Fruit fly (Drosophila melanogaster) whole organism, embryonic: ENCODE results near the gene vnd.

ENCODE experiments used
- B-H1 ChIP-seq: fragments of 200-800 bp; sonication (Bioruptor generic); IDR thresholded peaks from 3 replicates; pipeline ENCODE4 v1.3.6; 2022; ENCODE audit warnings: missing biosample characterization, missing genetic modification characterization
- CG12236 ChIP-seq: fragments of 200-800 bp; sonication (Bioruptor generic); optimal IDR thresholded peaks from 2 replicates; lab custom pipeline; 2016; ENCODE audit warnings: missing biosample characterization, missing genetic modification characterization
- CG1233 ChIP-seq: fragments of 200-800 bp; sonication (Bioruptor generic); optimal IDR thresholded peaks from 4 replicates; lab custom pipeline; 2018; ENCODE audit warnings: missing biosample characterization, mild to moderate bottlenecking, missing genetic modification characterization
- CG12744 ChIP-seq: fragments of 200-800 bp; sonication (Bioruptor generic); optimal IDR thresholded peaks from 2 replicates; lab custom pipeline; 2016; ENCODE audit warnings: missing biosample characterization, missing genetic modification characterization
- CG1647 ChIP-seq: fragments of 200-800 bp; sonication (Bioruptor generic); optimal IDR thresholded peaks from 3 replicates; lab custom pipeline; 2016; ENCODE audit warnings: missing biosample characterization, missing genetic modification characterization
- CG17385 ChIP-seq: fragments of 200-800 bp; sonication (Bioruptor generic); optimal IDR thresholded peaks from 3 replicates; lab custom pipeline; 2018; ENCODE audit warnings: missing biosample characterization, mild to moderate bottlenecking, missing genetic modification characterization
- CG17568 ChIP-seq: fragments of 200-800 bp; sonication (Bioruptor generic); optimal IDR thresholded peaks from 2 replicates; lab custom pipeline; 2018; ENCODE audit warnings: missing biosample characterization, mild to moderate bottlenecking, missing genetic modification characterization, moderate library complexity
- CG2678 ChIP-seq: fragments of 200-800 bp; sonication (Bioruptor generic); optimal IDR thresholded peaks from 3 replicates; lab custom pipeline; 2019; ENCODE audit warnings: missing biosample characterization, mild to moderate bottlenecking, missing genetic modification characterization, moderate library complexity
- CG3995 ChIP-seq: fragments of 200-800 bp; sonication (Bioruptor generic); optimal IDR thresholded peaks from 3 replicates; lab custom pipeline; 2016; ENCODE audit warnings: missing biosample characterization, missing genetic modification characterization
- CG42726 ChIP-seq: fragments of 200-800 bp; sonication (Bioruptor generic); IDR thresholded peaks from 2 replicates; pipeline ENCODE4 v1.3.6; 2022; ENCODE audit warnings: missing biosample characterization, missing genetic modification characterization; ENCODE audit not compliant: partially characterized antibody
- CG4404 ChIP-seq: fragments of 200-800 bp; sonication (Bioruptor generic); IDR thresholded peaks from 2 replicates; pipeline ENCODE4 v1.3.6; 2022; ENCODE audit warnings: missing biosample characterization, missing genetic modification characterization
- CG6654 ChIP-seq: fragments of 200-800 bp; sonication (Bioruptor generic); optimal IDR thresholded peaks from 2 replicates; lab custom pipeline; 2017; ENCODE audit warnings: missing biosample characterization, mild to moderate bottlenecking, missing genetic modification characterization
- CG6689 ChIP-seq: fragments of 200-800 bp; sonication (Bioruptor generic); IDR thresholded peaks from 2 replicates; pipeline ENCODE4 v1.3.6; 2022; ENCODE audit warnings: missing biosample characterization, missing genetic modification characterization
- CG8765 ChIP-seq: fragments of 200-800 bp; sonication (Bioruptor generic); IDR thresholded peaks from 2 replicates; pipeline ENCODE4 v1.3.6; 2022; ENCODE audit warnings: missing biosample characterization, missing genetic modification characterization
- Chrac-16 ChIP-seq: fragments of 200-800 bp; sonication (Bioruptor generic); optimal IDR thresholded peaks from 3 replicates; lab custom pipeline; 2016; ENCODE audit warnings: missing biosample characterization, missing genetic modification characterization
- CrebB ChIP-seq: fragments of 200-800 bp; sonication (Bioruptor generic); optimal IDR thresholded peaks from 3 replicates; lab custom pipeline; 2018; ENCODE audit warnings: missing biosample characterization, mild to moderate bottlenecking, missing genetic modification characterization
- Dbx ChIP-seq: fragments of 200-800 bp; sonication (Bioruptor generic); IDR thresholded peaks from 3 replicates; pipeline ENCODE4 v1.3.6; 2022; ENCODE audit warnings: missing biosample characterization, missing genetic modification characterization
- Drgx ChIP-seq: fragments of 200-800 bp; sonication (Bioruptor generic); IDR thresholded peaks from 2 replicates; pipeline ENCODE4 v1.3.6; 2022; ENCODE audit warnings: missing biosample characterization, missing genetic modification characterization
- Fer3 ChIP-seq: fragments of 200-800 bp; sonication (Bioruptor generic); optimal IDR thresholded peaks from 2 replicates; lab custom pipeline; 2018; ENCODE audit warnings: missing biosample characterization, mild to moderate bottlenecking, missing genetic modification characterization, moderate library complexity
- HLH4C ChIP-seq: fragments of 200-800 bp; sonication (Bioruptor generic); IDR thresholded peaks from 3 replicates; pipeline ENCODE4 v1.3.6; 2022; ENCODE audit warnings: missing biosample characterization, missing genetic modification characterization; ENCODE audit not compliant: partially characterized antibody
- Hr78 ChIP-seq, 2 experiments: fragments of 200-800 bp in 1 of 2; fragments of >200 bp in 1 of 2; sonication (Bioruptor generic) in 1 of 2; optimal IDR thresholded peaks; 2 replicates each; lab custom pipeline; 2017 to 2019; ENCODE audit warnings: missing biosample characterization in 2 of 2, missing genetic modification characterization in 2 of 2, mild to moderate bottlenecking in 1 of 2, moderate library complexity in 1 of 2
- Mad ChIP-seq: fragments of 200-800 bp; sonication (Bioruptor generic); optimal IDR thresholded peaks from 2 replicates; lab custom pipeline; 2016; ENCODE audit warnings: missing biosample characterization, missing genetic modification characterization
- Myb ChIP-seq: fragments of 200-800 bp; sonication (Bioruptor generic); optimal IDR thresholded peaks from 2 replicates; lab custom pipeline; 2016; ENCODE audit warnings: missing biosample characterization, missing genetic modification characterization
- NC2β ChIP-seq: fragments of 200-800 bp; sonication (Bioruptor generic); optimal IDR thresholded peaks from 2 replicates; lab custom pipeline; 2016; ENCODE audit warnings: missing biosample characterization, missing genetic modification characterization
- NFAT ChIP-seq: fragments of 200-800 bp; sonication (Bioruptor generic); IDR thresholded peaks from 2 replicates; pipeline ENCODE4 v1.3.6; 2022; ENCODE audit warnings: missing biosample characterization, missing genetic modification characterization
- Opbp ChIP-seq: fragments of 200-800 bp; sonication (Bioruptor generic); IDR thresholded peaks from 3 replicates; pipeline ENCODE4 v1.3.6; 2022; ENCODE audit warnings: missing biosample characterization, missing genetic modification characterization; ENCODE audit not compliant: partially characterized antibody
- PHDP ChIP-seq: fragments of 200-800 bp; sonication (Bioruptor generic); optimal IDR thresholded peaks from 3 replicates; lab custom pipeline; 2018; ENCODE audit warnings: missing biosample characterization, mild to moderate bottlenecking, missing genetic modification characterization, moderate library complexity
- Pdp1 ChIP-seq, 2 experiments: fragments of 200-800 bp; sonication (Bioruptor generic); optimal IDR thresholded peaks; 3 replicates each; lab custom pipeline; 2016; ENCODE audit warnings: missing biosample characterization in 2 of 2, missing genetic modification characterization in 2 of 2, mild to moderate bottlenecking in 1 of 2, moderate library complexity in 1 of 2
- Taf1 ChIP-seq: fragments of 200-800 bp; sonication (Bioruptor generic); IDR thresholded peaks from 2 replicates; pipeline ENCODE4 v1.3.6; 2022; ENCODE audit warnings: missing biosample characterization, missing genetic modification characterization
- Trl ChIP-seq, 3 experiments: fragments of >200 bp in 2 of 3; fragments of 200-800 bp in 1 of 3; sonication (Bioruptor generic) in 1 of 3; optimal IDR thresholded peaks; 2 replicates in 1 of 3; 3 replicates in 2 of 3; lab custom pipeline; 2016 to 2017; ENCODE audit warnings: missing biosample characterization in 1 of 3, missing genetic modification characterization in 1 of 3
- ato ChIP-seq: fragments of 200-800 bp; sonication (Bioruptor generic); IDR thresholded peaks from 2 replicates; pipeline ENCODE4 v1.3.6; 2022; ENCODE audit warnings: missing biosample characterization, missing genetic modification characterization; ENCODE audit not compliant: partially characterized antibody
- bigmax ChIP-seq: fragments of 200-800 bp; sonication (Bioruptor generic); optimal IDR thresholded peaks from 2 replicates; lab custom pipeline; 2018; ENCODE audit warnings: missing biosample characterization, mild to moderate bottlenecking, missing genetic modification characterization
- cad ChIP-seq: fragments of >200 bp; optimal IDR thresholded peaks from 2 replicates; lab custom pipeline; 2017; ENCODE audit warnings: missing biosample characterization, missing genetic modification characterization
- chif ChIP-seq, 2 experiments: fragments of 200-800 bp; sonication (Bioruptor generic); optimal IDR thresholded peaks; 3 replicates each; lab custom pipeline; 2016; ENCODE audit warnings: missing biosample characterization in 2 of 2, missing genetic modification characterization in 2 of 2
- crp ChIP-seq, 2 experiments: fragments of 200-800 bp; sonication (Bioruptor generic); optimal IDR thresholded peaks; 2 replicates in 1 of 2; 3 replicates in 1 of 2; lab custom pipeline; 2017; ENCODE audit warnings: missing biosample characterization in 2 of 2, missing genetic modification characterization in 2 of 2, mild to moderate bottlenecking in 1 of 2, moderate library complexity in 1 of 2
- emc ChIP-seq: fragments of 200-800 bp; sonication (Bioruptor generic); optimal IDR thresholded peaks from 2 replicates; lab custom pipeline; 2016; ENCODE audit warnings: missing biosample characterization, missing genetic modification characterization
- grn ChIP-seq: fragments of 200-800 bp; sonication (Bioruptor generic); optimal IDR thresholded peaks from 3 replicates; lab custom pipeline; 2017; ENCODE audit warnings: missing biosample characterization, missing genetic modification characterization
- ind ChIP-seq: fragments of 200-800 bp; sonication (Bioruptor generic); optimal IDR thresholded peaks from 3 replicates; lab custom pipeline; 2016; ENCODE audit warnings: missing biosample characterization, missing genetic modification characterization
- lola ChIP-seq, 3 experiments: fragments of >200 bp in 2 of 3; fragments of 200-800 bp in 1 of 3; sonication (Bioruptor generic) in 1 of 3; optimal IDR thresholded peaks; 2 replicates each; lab custom pipeline; 2017 to 2019; ENCODE audit warnings: missing biosample characterization in 3 of 3, missing genetic modification characterization in 3 of 3, mild to moderate bottlenecking in 1 of 3, moderate library complexity in 1 of 3
- nom ChIP-seq: fragments of 200-800 bp; sonication (Bioruptor generic); optimal IDR thresholded peaks from 2 replicates; lab custom pipeline; 2017; ENCODE audit warnings: missing biosample characterization, missing genetic modification characterization, mild to moderate bottlenecking, moderate library complexity, missing genetic modification reagents
- oc ChIP-seq: fragments of 200-800 bp; sonication (Bioruptor generic); optimal IDR thresholded peaks from 2 replicates; lab custom pipeline; 2018; ENCODE audit warnings: missing biosample characterization, mild to moderate bottlenecking, missing genetic modification characterization, moderate library complexity
- onecut ChIP-seq: fragments of 200-800 bp; sonication (Bioruptor generic); IDR thresholded peaks from 2 replicates; pipeline ENCODE4 v1.3.6; 2022; ENCODE audit warnings: missing biosample characterization, missing genetic modification characterization
- sd ChIP-seq: fragments of 200-800 bp; sonication (Bioruptor generic); optimal IDR thresholded peaks from 3 replicates; lab custom pipeline; 2018; ENCODE audit warnings: missing biosample characterization, mild to moderate bottlenecking, missing genetic modification characterization, moderate library complexity
- sob ChIP-seq: fragments of 200-800 bp; sonication (Bioruptor generic); IDR thresholded peaks from 2 replicates; pipeline ENCODE4 v1.3.6; 2022; ENCODE audit warnings: missing biosample characterization, missing genetic modification characterization
- toy ChIP-seq: fragments of 200-800 bp; sonication (Bioruptor generic); IDR thresholded peaks from 2 replicates; pipeline ENCODE4 v1.3.6; 2022; ENCODE audit warnings: missing biosample characterization, missing genetic modification characterization
- trh ChIP-seq: fragments of 200-800 bp; sonication (Bioruptor generic); optimal IDR thresholded peaks from 2 replicates; lab custom pipeline; 2016; ENCODE audit warnings: missing biosample characterization, missing genetic modification characterization
- vnd ChIP-seq: fragments of 200-800 bp; sonication (Bioruptor generic); IDR thresholded peaks from 3 replicates; pipeline ENCODE4 v1.3.6; 2022; ENCODE audit warnings: missing biosample characterization, missing genetic modification characterization; ENCODE audit not compliant: partially characterized antibody
- zf30C ChIP-seq: fragments of 200-800 bp; sonication (Bioruptor generic); optimal IDR thresholded peaks from 3 replicates; lab custom pipeline; 2018; ENCODE audit warnings: missing biosample characterization, mild to moderate bottlenecking, missing genetic modification characterization

The vnd gene

DNA sequence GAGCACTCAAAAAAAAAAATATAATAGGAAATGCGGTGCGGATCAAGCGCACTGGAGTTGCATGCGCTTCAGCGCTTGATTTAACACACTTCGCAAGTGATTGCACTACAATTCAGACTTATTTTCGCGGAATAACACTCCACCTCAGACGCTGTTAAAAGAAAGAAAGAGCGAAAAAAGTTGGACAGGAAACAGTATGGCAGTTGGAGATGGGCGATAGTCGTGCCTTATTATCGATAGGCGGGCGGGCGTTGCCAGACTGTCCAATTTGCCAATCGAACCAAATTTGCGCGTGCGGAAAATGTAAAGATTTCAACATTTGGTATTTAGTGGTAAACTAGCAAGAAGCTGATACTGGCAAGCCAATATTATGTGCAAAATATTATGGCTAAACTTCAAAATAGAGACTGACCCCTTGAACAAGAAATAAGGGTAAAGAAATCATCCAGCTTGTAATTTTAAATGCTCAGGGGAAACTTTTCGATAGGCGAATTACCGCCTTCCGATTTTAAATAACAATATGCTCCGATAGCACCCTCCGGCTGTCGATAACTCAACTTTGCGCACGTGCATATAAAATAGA lies 47.4 kb downstream of the vnd start, which contains the start of the genes RpL36 and Mybbp1A (continued):
- no peak for TF ChIP-seq CG6654 (GFP tag; lab: Kevin White, UChicago)
- peak; percentile 81 for TF ChIP-seq ato (GFP tag; lab: Robert Waterston, UW)
- peak; percentile 64 for TF ChIP-seq PHDP (tag; lab: Kevin White, UChicago)
- peak; percentile 52 for TF ChIP-seq CG12744 (GFP tag; lab: Kevin White, UChicago)
- TF ChIP-seq Fer3 (tag; lab: Kevin White, UChicago), result peak; percentile 66
- no peak for TF ChIP-seq CG17568 (GFP tag; lab: Kevin White, UChicago)
- peak; percentile 50 for TF ChIP-seq trh (GFP tag; lab: Kevin White, UChicago)
- no peak for TF ChIP-seq Taf1 (GFP tag; lab: Robert Waterston, UW)
- 0 out of 2 replicates have a peak, but pooled peaks have one; percentile 28 for TF ChIP-seq toy (GFP tag; lab: Robert Waterston, UW)
- peak; percentile 53 for TF ChIP-seq ind (GFP tag; lab: Kevin White, UChicago)
- TF ChIP-seq emc, result peak; percentile 80
- peak; percentile 67 for TF ChIP-seq CG1233 (GFP tag; lab: Kevin White, UChicago)
- TF ChIP-seq grn (GFP tag; lab: Kevin White, UChicago), result peak; percentile 57
- peak in 1 of 2 experiments; percentile 56 for TF ChIP-seq crp (GFP tag; optimal IDR thresholded peaks at IDR 0.05; lab: Kevin White, UChicago)
- peak; percentile 48; the same call in 1 of the 2 replicates for TF ChIP-seq CG6689 (GFP tag; lab: Robert Waterston, UW)
- peak; percentile 82 for TF ChIP-seq nom (GFP tag; lab: Kevin White, UChicago)
- peak; percentile 85 for TF ChIP-seq CG3995
- peak; percentile 64 for TF ChIP-seq CG17385
- peak; percentile 49 for TF ChIP-seq bigmax (GFP tag; lab: Kevin White, UChicago)
- TF ChIP-seq Chrac-16 (GFP tag; lab: Kevin White, UChicago), result peak; percentile 51
- peak; percentile 95 for TF ChIP-seq NC2β (GFP tag; lab: Kevin White, UChicago)
- peak; percentile 52 for TF ChIP-seq CrebB (tag; lab: Kevin White, UChicago)
- TF ChIP-seq Hr78 (GFP tag; optimal IDR thresholded peaks at IDR 0.05; lab: Kevin White, UChicago), result no peak
- peak; percentile 33; the same call in 1 of the 2 replicates for TF ChIP-seq Drgx (GFP tag; lab: Robert Waterston, UW)
- no peak for TF ChIP-seq sd (tag; lab: Kevin White, UChicago)
- peak; percentile 71 for TF ChIP-seq Mad (GFP tag; lab: Kevin White, UChicago)
- peak; percentile 92 for TF ChIP-seq HLH4C (GFP tag; lab: Robert Waterston, UW)
- no peak for TF ChIP-seq oc (tag; lab: Kevin White, UChicago)
- TF ChIP-seq CG42726, result peak; percentile 90
- TF ChIP-seq chif (GFP tag; optimal IDR thresholded peaks at IDR 0.05; lab: Kevin White, UChicago), result peak; percentile 56 to 68
- TF ChIP-seq CG1647 (GFP tag; lab: Kevin White, UChicago), result peak; percentile 16
- peak; percentile 71 for TF ChIP-seq NFAT (GFP tag; lab: Robert Waterston, UW)
- peak; percentile 80 for TF ChIP-seq sob (GFP tag; lab: Robert Waterston, UW)
- TF ChIP-seq Trl (optimal IDR thresholded peaks at IDR 0.05; lab: Kevin White, UChicago), result no peak
- peak; percentile 80 for TF ChIP-seq Trl (GFP tag; optimal IDR thresholded peaks at IDR 0.05; lab: Kevin White, UChicago)
- TF ChIP-seq B-H1, result peak; percentile 20; the same call in 1 of the 3 replicates
- TF ChIP-seq Dbx (GFP tag; lab: Robert Waterston, UW), result peak; percentile 85
- 0 out of 2 replicates have a peak, but pooled peaks have one; percentile 18 for TF ChIP-seq CG8765 (GFP tag; lab: Robert Waterston, UW)
- no peak for TF ChIP-seq zf30C (GFP tag; lab: Kevin White, UChicago)
- peak; percentile 83 for TF ChIP-seq Myb (GFP tag; lab: Kevin White, UChicago)
- peak; percentile 31 for TF ChIP-seq CG4404 (GFP tag; lab: Robert Waterston, UW)
- TF ChIP-seq onecut, result peak; percentile 67
- peak; percentile 88 for TF ChIP-seq Opbp (GFP tag; lab: Robert Waterston, UW)
- TF ChIP-seq vnd (GFP tag; lab: Robert Waterston, UW), result peak; percentile 99
- peak; percentile 37 to 71 for TF ChIP-seq Pdp1 (GFP tag; optimal IDR thresholded peaks at IDR 0.05; lab: Kevin White, UChicago)
- TF ChIP-seq lola (GFP tag; optimal IDR thresholded peaks at IDR 0.05; lab: Kevin White, UChicago), result peak in 1 of 3 experiments; percentile 42
- peak; percentile 52 for TF ChIP-seq CG12236
- peak; percentile 64 for TF ChIP-seq CG2678 (tag; lab: Kevin White, UChicago)
- no peak for TF ChIP-seq cad (GFP tag; lab: Kevin White, UChicago)
